Fruit fly (Drosophila melanogaster) whole organism, larva: Measurements from ENCODE around the gene CG11790.

ENCODE experiments used
- noc ChIP-seq: fragments of 200-800 bp; sonication (Bioruptor generic); optimal IDR thresholded peaks from 3 replicates; lab custom pipeline; 2019; ENCODE audit warnings: missing biosample characterization, mild to moderate bottlenecking, missing genetic modification characterization, moderate library complexity

Gene CG11790

dm6 chr3R:25070871-25071270 is 23.4 kb downstream of the CG11790 start, which contains the start of gene CG11836:
CG11836 (plus strand) TSS chr3R:25071126.
- TF ChIP-seq noc = no peak

DNA sequence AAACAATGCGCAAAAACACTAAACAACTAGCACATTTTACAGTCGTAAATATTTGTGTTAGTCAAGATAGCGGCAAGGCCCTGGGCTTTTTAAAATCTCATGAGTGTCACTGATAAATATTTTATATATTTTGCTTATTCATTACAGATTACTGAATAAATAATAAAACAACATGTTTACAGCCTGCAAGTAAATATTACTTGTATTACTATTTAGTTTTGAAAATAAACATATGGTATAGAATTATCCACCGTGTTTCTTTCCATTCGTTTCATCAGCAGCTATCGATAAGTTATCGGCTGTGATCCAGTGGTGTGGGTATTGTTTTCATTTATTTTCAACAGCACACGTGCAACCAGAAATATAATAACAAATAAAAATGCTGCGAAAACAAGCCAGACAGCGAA is 27.1 kb downstream of the CG11790 start, which contains the start of the genes shams and CG11920:
Gene shams, minus strand, starts transcription at position 50 of the 407 bp plus-strand sequence.
Gene CG11920, plus strand, starts transcription at position 320 of the 407 bp plus-strand sequence.
- no peak for TF ChIP-seq noc

dm6 chr3R:25077280-25077820 is 29.8 kb downstream of the CG11790 start:
- no peak for TF ChIP-seq noc

DNA sequence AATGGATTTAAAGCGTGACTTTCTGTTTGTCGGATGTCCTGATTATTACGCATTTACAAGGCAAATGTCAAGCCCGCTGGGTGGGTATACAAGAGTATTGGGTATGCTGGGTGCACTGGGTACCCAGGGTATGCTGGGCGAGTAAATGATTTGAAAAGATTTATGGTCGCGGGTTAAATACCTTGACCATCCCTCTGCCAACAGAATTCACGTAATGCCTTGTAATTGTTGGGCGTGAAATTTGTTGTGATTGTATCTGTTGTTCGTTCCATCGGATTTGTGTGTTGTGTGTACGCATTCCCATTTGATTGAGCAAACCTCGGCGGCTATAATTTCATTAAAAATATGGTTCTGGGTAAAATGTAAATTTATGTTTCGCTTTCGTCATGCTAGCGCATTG is 31.2 kb downstream of the CG11790 start:
- TF ChIP-seq noc = no peak

DNA sequence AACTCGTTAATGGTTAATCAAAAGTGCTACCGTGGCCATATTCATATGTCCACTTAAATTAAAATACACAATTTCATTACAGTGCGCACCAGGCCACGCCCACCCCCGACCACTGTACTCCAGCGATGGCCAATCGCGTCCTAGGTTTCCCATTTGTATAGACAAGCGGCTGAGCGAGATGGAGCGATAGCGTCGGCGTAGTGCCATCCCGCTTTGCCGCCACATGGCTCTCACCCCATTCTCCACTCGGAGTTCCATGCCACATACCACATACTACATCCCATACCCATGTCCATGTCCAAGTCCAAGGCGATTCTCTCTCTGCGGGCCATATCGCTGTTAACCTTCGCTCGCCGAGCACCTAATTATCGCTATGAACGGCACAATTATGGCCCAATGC is 32.9 kb downstream of the CG11790 start:
- TF ChIP-seq noc = no peak

DNA sequence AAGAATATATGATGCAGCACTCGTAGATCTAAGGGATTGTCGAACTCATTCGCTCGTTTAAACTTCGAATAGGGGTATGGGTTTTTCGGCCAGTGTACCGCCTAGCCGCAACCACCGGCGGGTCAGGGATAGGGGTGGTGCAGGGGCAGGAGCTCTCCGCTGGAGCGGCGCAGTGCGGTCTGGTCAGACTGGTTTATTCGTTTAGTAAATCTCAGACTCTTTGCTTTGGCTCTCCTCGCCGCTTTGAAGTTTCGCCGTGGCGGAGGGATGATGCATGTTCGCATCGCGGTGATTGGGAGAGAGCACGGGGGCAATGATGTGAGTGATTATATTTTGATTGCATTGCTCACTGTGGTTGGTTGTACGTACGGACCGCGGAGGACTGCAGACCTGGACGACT is 34.8 kb downstream of the CG11790 start, which contains the start of gene fd96Ca:
Gene fd96Ca, plus strand, starts transcription at position 337 of the 400 bp plus-strand sequence.
- no peak for TF ChIP-seq noc

dm6 chr3R:25094639-25095038 is 47.1 kb downstream of the CG11790 start, which contains the start of gene fd96Cb:
fd96Cb (plus strand) TSS chr3R:25095012.
- TF ChIP-seq noc = no peak

DNA sequence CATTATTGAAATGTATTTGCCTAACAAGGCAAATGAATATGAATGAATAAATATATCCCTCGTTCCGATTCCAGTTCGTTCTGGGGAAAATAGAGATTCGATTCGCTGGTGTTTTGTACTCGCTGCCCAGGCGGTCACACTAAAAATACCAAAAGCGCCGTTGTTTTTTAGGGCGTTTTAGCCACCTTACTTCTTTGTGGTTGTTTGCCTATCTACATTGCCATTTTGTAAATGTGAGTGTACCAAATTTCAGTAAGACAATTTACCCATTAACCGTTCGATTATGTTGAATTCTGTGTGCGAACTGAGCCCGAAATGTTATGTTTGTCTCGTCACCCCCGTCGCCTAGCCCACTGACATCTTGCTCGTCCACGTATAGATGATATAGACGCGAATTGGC is 50.0 kb downstream of the CG11790 start, which contains the start of the genes CG33095 and CG33096:
Gene CG33095, plus strand, starts transcription at position 187 of the 400 bp plus-strand sequence.
Gene CG33096, plus strand, starts transcription at position 187 of the 400 bp plus-strand sequence.
- no peak for TF ChIP-seq noc
